Worm (Caenorhabditis elegans): ENCODE results near the gene art-1.

art-1 gene

ce11 chrII:7002956-7003357 is 30.9 kb upstream of the art-1 start (continued):
- TF ChIP-seq ceh-40 (GFP tag; IDR thresholded peaks at IDR 0.05) = no peak
- TF ChIP-seq lin-35 (GFP tag; optimal IDR thresholded peaks at IDR 0.05) = no peak
- peak; percentile 39; the same call in 1 of the 2 replicates for TF ChIP-seq B0336.3 (GFP tag; IDR thresholded peaks at IDR 0.05)
- TF ChIP-seq F39B2.1 (GFP tag; IDR thresholded peaks at IDR 0.05) = no peak
- TF ChIP-seq snpc-1.1 (tag; optimal IDR thresholded peaks at IDR 0.05; ENCODE audit: insufficient read depth) = no peak
- TF ChIP-seq snpc-1.3 (tag; optimal IDR thresholded peaks at IDR 0.05; ENCODE audit: insufficient read depth) = peak; percentile 34
- TF ChIP-seq die-1 (tag; optimal IDR thresholded peaks at IDR 0.05) = peak; percentile 68
- TF ChIP-seq rec-8 (tag; optimal IDR thresholded peaks at IDR 0.05) = peak; percentile 38 to 74
- TF ChIP-seq dox-1 (GFP tag; IDR thresholded peaks at IDR 0.05) = 0 out of 2 replicates have a peak, but pooled peaks have one; percentile 55
- no peak for TF ChIP-seq somi-1 (GFP tag; optimal IDR thresholded peaks at IDR 0.05)
- TF ChIP-seq nfya-1 (tag; optimal IDR thresholded peaks at IDR 0.05; ENCODE audit: borderline replicate concordance, insufficient read depth) = no peak
- no peak for TF ChIP-seq bed-1 (GFP tag; IDR thresholded peaks at IDR 0.05)
- no peak for TF ChIP-seq pbrm-1 (GFP tag; IDR thresholded peaks at IDR 0.05)
- 0 out of 2 replicates have a peak, but pooled peaks have one; percentile 19 for TF ChIP-seq cebp-2 (GFP tag; IDR thresholded peaks at IDR 0.05)
- TF ChIP-seq ama-1 (optimal IDR thresholded peaks at IDR 0.05) = no peak
- TF ChIP-seq ama-1 (GFP tag; optimal IDR thresholded peaks at IDR 0.05) = no peak
- TF ChIP-seq aptf-2 (GFP tag; conservative IDR thresholded peaks at IDR 0.05) = no peak
- TF ChIP-seq F55B11.4 (tag; optimal IDR thresholded peaks at IDR 0.05; ENCODE audit: borderline replicate concordance, insufficient read depth) = no peak
- TF ChIP-seq Y53G8AR.9 (GFP tag; conservative IDR thresholded peaks at IDR 0.05) = no peak
- peak; percentile 12 for TF ChIP-seq lin-40 (tag; optimal IDR thresholded peaks at IDR 0.05)
- TF ChIP-seq F57C9.4 (tag; optimal IDR thresholded peaks at IDR 0.05) = no peak
- no peak for TF ChIP-seq Y67H2A.10 (GFP tag; conservative IDR thresholded peaks at IDR 0.05)
- no peak for TF ChIP-seq nhr-27 (tag; optimal IDR thresholded peaks at IDR 0.05)
- no peak for TF ChIP-seq mel-28 (tag; optimal IDR thresholded peaks at IDR 0.05; ENCODE audit: borderline replicate concordance)
- TF ChIP-seq tlf-1 (GFP tag; optimal IDR thresholded peaks at IDR 0.05) = no peak
- TF ChIP-seq madf-10 (tag; optimal IDR thresholded peaks at IDR 0.05) = no peak
- TF ChIP-seq F22D6.2 (tag; optimal IDR thresholded peaks at IDR 0.05) = no peak
- no peak for TF ChIP-seq lsy-27 (tag; optimal IDR thresholded peaks at IDR 0.05; ENCODE audit: borderline replicate concordance, insufficient read depth)
- TF ChIP-seq tbx-9 (tag; optimal IDR thresholded peaks at IDR 0.05; ENCODE audit: borderline replicate concordance) = no peak
- no peak for TF ChIP-seq efl-1 (GFP tag; optimal IDR thresholded peaks at IDR 0.05)
- TF ChIP-seq hmg-20 (GFP tag; IDR thresholded peaks at IDR 0.05) = no peak
- TF ChIP-seq pha-4 (tag; optimal IDR thresholded peaks at IDR 0.05) = no peak
- peak; percentile 66 for TF ChIP-seq ZK185.1 (tag; optimal IDR thresholded peaks at IDR 0.05; ENCODE audit: poor library complexity, severe bottlenecking)
- no peak for TF ChIP-seq F57A8.1 (GFP tag; optimal IDR thresholded peaks at IDR 0.05)
- TF ChIP-seq snpc-4 (GFP tag; optimal IDR thresholded peaks at IDR 0.05) = peak; percentile 32
- peak in 2 of 4 experiments; percentile 26 to 41 for TF ChIP-seq snpc-4 (tag; optimal IDR thresholded peaks at IDR 0.05)
- no peak for TF ChIP-seq ztf-22 (GFP tag; optimal IDR thresholded peaks at IDR 0.05)
- 0 out of 2 replicates have a peak, but pooled peaks have one; percentile 9 for TF ChIP-seq madf-8 (GFP tag; conservative IDR thresholded peaks at IDR 0.05)
- no peak for TF ChIP-seq ceh-91 (GFP tag; IDR thresholded peaks at IDR 0.05)
- peak; percentile 76; the same call in 1 of the 2 replicates for TF ChIP-seq Y79H2A.3 (GFP tag; conservative IDR thresholded peaks at IDR 0.05)
- TF ChIP-seq let-526 (GFP tag; IDR thresholded peaks at IDR 0.05) = 0 out of 2 replicates have a peak, but pooled peaks have one; percentile 26
- 0 out of 2 replicates have a peak, but pooled peaks have one; percentile 48 for TF ChIP-seq ceh-58 (GFP tag; IDR thresholded peaks at IDR 0.05)
- TF ChIP-seq snpc-3.4 (tag; optimal IDR thresholded peaks at IDR 0.05) = no peak
- no peak for TF ChIP-seq athp-1 (tag; optimal IDR thresholded peaks at IDR 0.05)
- no peak for TF ChIP-seq ekl-4 (GFP tag; IDR thresholded peaks at IDR 0.05)
- no peak for TF ChIP-seq lir-1 (GFP tag; conservative IDR thresholded peaks at IDR 0.05)
- TF ChIP-seq egl-18 (GFP tag; IDR thresholded peaks at IDR 0.05) = no peak

All from whole organism, young adult.